Worm (Caenorhabditis elegans): ENCODE results near the gene cpg-24.

ce11 chrIV:1619519-1620311 is 12.0 kb upstream of the cpg-24 start, which contains the start of gene nhr-92:
- TF ChIP-seq tra-4 (tag; optimal IDR thresholded peaks at IDR 0.05) = no peak
- no peak for TF ChIP-seq ets-7 (tag; optimal IDR thresholded peaks at IDR 0.05)
- TF ChIP-seq ama-1 (optimal IDR thresholded peaks at IDR 0.05) = no peak
- no peak for TF ChIP-seq B0310.2 (tag; optimal IDR thresholded peaks at IDR 0.05)
- no peak for TF ChIP-seq F13C5.2 (tag; optimal IDR thresholded peaks at IDR 0.05)
- TF ChIP-seq flt-1 (GFP tag; IDR thresholded peaks at IDR 0.05) = no peak
- TF ChIP-seq tbx-37 (GFP tag; conservative IDR thresholded peaks at IDR 0.05) = no peak
- no peak for TF ChIP-seq aly-1 (tag; optimal IDR thresholded peaks at IDR 0.05)
